Worm (Caenorhabditis elegans) whole organism, L2 larva: ENCODE results near the gene Y37H2A.1.
A peak's percentile ranks its signal among the peaks of the same experiment; 100 is the strongest.

Experiments used
- F13H6.1 ChIP-seq: sonication (generic microtip); optimal IDR thresholded peaks from 2 replicates; lab custom pipeline; 2016; ENCODE audit warnings: missing genetic modification characterization, missing compliant biosample characterization
- R02D3.7 ChIP-seq: fragments of 150-350 bp; optimal IDR thresholded peaks from 2 replicates; lab custom pipeline; 2014; ENCODE audit warnings: missing biosample characterization, missing genetic modification characterization
- Y55F3AM.14 ChIP-seq: fragments of 200-800 bp; sonication (Bioruptor generic); optimal IDR thresholded peaks from 2 replicates; lab custom pipeline; 2018; ENCODE audit warnings: mild to moderate bottlenecking, missing genetic modification characterization, missing compliant biosample characterization
- ZK546.5 ChIP-seq: sonication (generic microtip); optimal IDR thresholded peaks from 2 replicates; lab custom pipeline; 2017; ENCODE audit warnings: missing biosample characterization, missing genetic modification characterization
- alr-1 ChIP-seq: fragments of 150-350 bp; optimal IDR thresholded peaks from 2 replicates; lab custom pipeline; 2014; ENCODE audit warnings: missing biosample characterization, missing genetic modification characterization
- aly-2 ChIP-seq: fragments of 150-350 bp; optimal IDR thresholded peaks from 2 replicates; lab custom pipeline; 2014; ENCODE audit warnings: missing biosample characterization, missing genetic modification characterization
- blmp-1 ChIP-seq: sonication (generic microtip); optimal IDR thresholded peaks from 2 replicates; lab custom pipeline; 2017; ENCODE audit warnings: missing genetic modification characterization, mild to moderate bottlenecking, missing compliant biosample characterization, antibody characterized with exemption, moderate library complexity; ENCODE audit not compliant: insufficient read depth
- ceh-16 ChIP-seq: fragments of 150-350 bp; optimal IDR thresholded peaks from 2 replicates; lab custom pipeline; 2014; ENCODE audit warnings: missing biosample characterization, missing genetic modification characterization
- ceh-82 ChIP-seq: fragments of 150-350 bp; optimal IDR thresholded peaks from 2 replicates; lab custom pipeline; 2014; ENCODE audit warnings: missing biosample characterization, missing genetic modification characterization
- crh-2 ChIP-seq: sonication (generic microtip); optimal IDR thresholded peaks from 2 replicates; lab custom pipeline; 2017; ENCODE audit warnings: missing biosample characterization, missing genetic modification characterization
- egl-27 ChIP-seq: sonication (generic microtip); optimal IDR thresholded peaks from 3 replicates; lab custom pipeline; 2017; ENCODE audit warnings: missing biosample characterization, missing genetic modification reagents, missing genetic modification characterization
- elt-3 ChIP-seq: sonication (generic microtip); optimal IDR thresholded peaks from 2 replicates; lab custom pipeline; 2017; ENCODE audit warnings: missing biosample characterization, missing genetic modification characterization
- fos-1 ChIP-seq: fragments of 150-350 bp; optimal IDR thresholded peaks from 2 replicates; lab custom pipeline; 2014; ENCODE audit warnings: missing biosample characterization, missing genetic modification characterization
- lin-11 ChIP-seq: fragments of 150-350 bp; sonication (generic microtip); optimal IDR thresholded peaks from 2 replicates; lab custom pipeline; 2014; ENCODE audit warnings: missing biosample characterization, missing genetic modification characterization, inconsistent platforms, mixed read lengths
- lin-13 ChIP-seq: fragments of 150-350 bp; optimal IDR thresholded peaks from 2 replicates; lab custom pipeline; 2014; ENCODE audit warnings: missing biosample characterization, missing genetic modification reagents, missing genetic modification characterization
- lin-39 ChIP-seq: fragments of 150-350 bp; optimal IDR thresholded peaks from 2 replicates; lab custom pipeline; 2014; ENCODE audit warnings: missing biosample characterization, missing genetic modification reagents, missing genetic modification characterization
- lsy-2 ChIP-seq, 2 experiments: fragments of 150-350 bp in 1 of 2; sonication (generic microtip) in 1 of 2; optimal IDR thresholded peaks; 2 replicates each; lab custom pipeline; 2014 to 2017; ENCODE audit warnings: missing biosample characterization in 2 of 2, missing genetic modification characterization in 2 of 2
- mab-5 ChIP-seq: fragments of 150-350 bp; optimal IDR thresholded peaks from 2 replicates; lab custom pipeline; 2014; ENCODE audit warnings: missing biosample characterization, missing genetic modification characterization
- mdl-1 ChIP-seq, 2 experiments: fragments of 150-350 bp in 1 of 2; sonication (generic microtip) in 1 of 2; optimal IDR thresholded peaks; 2 replicates each; lab custom pipeline; 2017; ENCODE audit warnings: missing biosample characterization in 2 of 2, missing genetic modification characterization in 2 of 2
- nhr-10 ChIP-seq: sonication (generic microtip); optimal IDR thresholded peaks from 2 replicates; lab custom pipeline; 2017; ENCODE audit warnings: missing biosample characterization, missing genetic modification characterization
- nhr-12 ChIP-seq: fragments of 150-350 bp; optimal IDR thresholded peaks from 2 replicates; lab custom pipeline; 2014; ENCODE audit warnings: missing biosample characterization, missing genetic modification characterization
- nhr-129 ChIP-seq: fragments of 150-350 bp; optimal IDR thresholded peaks from 2 replicates; lab custom pipeline; 2014; ENCODE audit warnings: missing biosample characterization, missing genetic modification characterization
- nhr-21 ChIP-seq: fragments of 150-350 bp; optimal IDR thresholded peaks from 2 replicates; lab custom pipeline; 2014; ENCODE audit warnings: missing biosample characterization, missing genetic modification characterization
- nhr-23 ChIP-seq: fragments of 150-350 bp; optimal IDR thresholded peaks from 2 replicates; lab custom pipeline; 2014; ENCODE audit warnings: missing biosample characterization, missing genetic modification reagents, missing genetic modification characterization
- nhr-237 ChIP-seq: fragments of 150-350 bp; optimal IDR thresholded peaks from 2 replicates; lab custom pipeline; 2014; ENCODE audit warnings: missing biosample characterization, missing genetic modification characterization
- peb-1 ChIP-seq: fragments of 150-350 bp; optimal IDR thresholded peaks from 2 replicates; lab custom pipeline; 2014; ENCODE audit warnings: missing biosample characterization, missing genetic modification characterization
- sem-4 ChIP-seq: fragments of 150-350 bp; optimal IDR thresholded peaks from 2 replicates; lab custom pipeline; 2014; ENCODE audit warnings: missing biosample characterization, missing genetic modification reagents, missing genetic modification characterization
- skn-1 ChIP-seq: sonication (generic microtip); optimal IDR thresholded peaks from 2 replicates; lab custom pipeline; 2017; ENCODE audit warnings: missing biosample characterization, missing genetic modification characterization
- sma-3 ChIP-seq: sonication (generic microtip); optimal IDR thresholded peaks from 2 replicates; lab custom pipeline; 2016; ENCODE audit warnings: missing genetic modification reagents, missing genetic modification characterization, missing compliant biosample characterization
- sma-9 ChIP-seq, 2 experiments: fragments of 150-350 bp in 1 of 2; sonication (generic microtip) in 1 of 2; optimal IDR thresholded peaks; 2 replicates each; lab custom pipeline; 2014 to 2016; ENCODE audit warnings: missing genetic modification characterization in 2 of 2, mild to moderate bottlenecking in 1 of 2, missing biosample characterization in 1 of 2, missing compliant biosample characterization in 1 of 2, missing genetic modification reagents in 1 of 2, moderate library complexity in 1 of 2
- snpc-4 ChIP-seq: fragments of 150-350 bp; optimal IDR thresholded peaks from 2 replicates; lab custom pipeline; 2014; ENCODE audit warnings: missing biosample characterization, missing genetic modification characterization
- unc-39 ChIP-seq: fragments of 150-350 bp; optimal IDR thresholded peaks from 2 replicates; lab custom pipeline; 2014; ENCODE audit warnings: missing biosample characterization, missing genetic modification characterization
- unc-55 ChIP-seq: fragments of 150-350 bp; sonication (generic microtip); optimal IDR thresholded peaks from 3 replicates; lab custom pipeline; 2014; ENCODE audit warnings: missing biosample characterization, missing genetic modification reagents, missing genetic modification characterization
- unc-62 ChIP-seq: fragments of 150-350 bp; optimal IDR thresholded peaks from 2 replicates; lab custom pipeline; 2014; ENCODE audit warnings: missing biosample characterization, missing genetic modification reagents, missing genetic modification characterization
- zag-1 ChIP-seq: fragments of 150-350 bp; optimal IDR thresholded peaks from 2 replicates; lab custom pipeline; 2014; ENCODE audit warnings: missing biosample characterization, missing genetic modification characterization
- ztf-1 ChIP-seq: fragments of 200-800 bp; sonication (Bioruptor generic); conservative IDR thresholded peaks from 2 replicates; pipeline ENCODE4 v1.3.6; 2022; ENCODE audit warnings: missing genetic modification characterization, missing compliant biosample characterization

Y37H2A.1 gene

DNA sequence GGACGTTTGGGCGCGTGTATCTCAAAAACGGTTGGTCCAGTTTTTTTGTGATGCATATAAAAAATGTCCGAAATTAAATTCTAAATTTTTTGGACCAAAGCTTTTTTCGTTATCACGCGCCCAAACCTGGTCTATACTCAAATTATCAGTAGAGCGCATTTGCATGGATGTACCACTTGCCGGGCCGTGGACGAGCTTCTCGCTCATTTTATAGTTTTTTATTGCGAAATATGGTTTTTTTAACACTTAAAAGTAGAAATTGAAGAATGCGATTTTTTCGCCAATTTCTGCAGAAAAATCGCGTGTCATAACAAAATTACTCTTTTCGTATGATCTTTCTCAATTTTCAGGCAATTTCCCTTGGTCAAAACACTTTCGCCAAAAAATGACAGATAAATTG, 7.0 kb downstream of the Y37H2A.1 start:
- TF ChIP-seq unc-55 (GFP tag; lab: Kevin White, UChicago) = peak; percentile 45

- no peak for TF ChIP-seq mdl-1 (tag; optimal IDR thresholded peaks at IDR 0.05; lab: Kevin White, UChicago)
- no peak for TF ChIP-seq zag-1 (tag; lab: Kevin White, UChicago)
- TF ChIP-seq nhr-23 (tag; lab: Kevin White, UChicago) = no peak
- no peak for TF ChIP-seq R02D3.7
- no peak for TF ChIP-seq crh-2 (tag; lab: Kevin White, UChicago)
- TF ChIP-seq nhr-129 = no peak
- no peak for TF ChIP-seq blmp-1 (tag; lab: Kevin White, UChicago)
- no peak for TF ChIP-seq sma-3 (GFP tag; lab: Kevin White, UChicago)
- TF ChIP-seq fos-1 (tag; lab: Kevin White, UChicago) = no peak
- no peak for TF ChIP-seq lin-13 (GFP tag; lab: Kevin White, UChicago)
- no peak for TF ChIP-seq skn-1 (tag; lab: Kevin White, UChicago)
- no peak for TF ChIP-seq elt-3 (tag; lab: Kevin White, UChicago)
- TF ChIP-seq Y55F3AM.14 = no peak
- no peak for TF ChIP-seq F13H6.1 (tag; lab: Kevin White, UChicago)
- no peak for TF ChIP-seq nhr-237 (tag; lab: Kevin White, UChicago)
Observed at ce11 chrV:18123639-18124038, 15.6 kb downstream of the Y37H2A.1 start, which contains the start of gene fbxa-107. Gene fbxa-107 (plus strand): TSS chrV:18123939.

DNA sequence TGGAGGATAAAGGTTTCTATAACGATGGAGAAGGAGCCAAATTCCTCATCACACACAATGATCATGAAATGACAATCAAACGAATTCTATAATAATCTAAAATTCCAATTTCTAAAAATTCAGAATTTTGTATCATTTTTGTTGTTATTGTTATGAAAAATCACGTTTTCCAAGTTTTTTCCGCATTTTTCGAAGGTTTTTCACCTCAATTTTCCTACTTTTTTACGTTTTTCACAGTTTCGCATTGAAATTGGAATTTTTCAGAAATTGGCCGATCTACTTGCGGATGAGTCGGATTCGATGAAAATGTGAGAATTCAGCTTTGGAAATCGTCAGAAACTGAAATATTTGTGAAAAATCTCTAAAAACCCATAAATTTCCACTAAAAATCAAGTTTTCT, 17.0 kb downstream of the Y37H2A.1 start, which contains the start of gene fbxa-210:
fbxa-210 (plus strand) TSS at position 301 of the 400 bp plus-strand sequence.
- no peak for TF ChIP-seq skn-1 (tag; lab: Kevin White, UChicago)
- no peak for TF ChIP-seq nhr-21 (tag; lab: Kevin White, UChicago)
- no peak for TF ChIP-seq sem-4 (tag; lab: Kevin White, UChicago)
- no peak for TF ChIP-seq sma-3 (GFP tag; lab: Kevin White, UChicago)
- TF ChIP-seq unc-39 (tag; lab: Kevin White, UChicago) = no peak
- no peak for TF ChIP-seq nhr-12 (tag; lab: Kevin White, UChicago)
- no peak for TF ChIP-seq lin-11 (tag; lab: Kevin White, UChicago)
- TF ChIP-seq aly-2 (tag; lab: Kevin White, UChicago) = no peak
- TF ChIP-seq ceh-82 = no peak
- no peak for TF ChIP-seq peb-1 (tag; lab: Kevin White, UChicago)
- no peak for TF ChIP-seq egl-27 (tag; lab: Kevin White, UChicago)
- no peak for TF ChIP-seq ztf-1 (GFP tag; lab: Robert Waterston, UW)
- TF ChIP-seq snpc-4 = no peak
- TF ChIP-seq R02D3.7 = no peak
- no peak for TF ChIP-seq ZK546.5 (tag; lab: Kevin White, UChicago)
- TF ChIP-seq crh-2 (tag; lab: Kevin White, UChicago) = no peak

DNA sequence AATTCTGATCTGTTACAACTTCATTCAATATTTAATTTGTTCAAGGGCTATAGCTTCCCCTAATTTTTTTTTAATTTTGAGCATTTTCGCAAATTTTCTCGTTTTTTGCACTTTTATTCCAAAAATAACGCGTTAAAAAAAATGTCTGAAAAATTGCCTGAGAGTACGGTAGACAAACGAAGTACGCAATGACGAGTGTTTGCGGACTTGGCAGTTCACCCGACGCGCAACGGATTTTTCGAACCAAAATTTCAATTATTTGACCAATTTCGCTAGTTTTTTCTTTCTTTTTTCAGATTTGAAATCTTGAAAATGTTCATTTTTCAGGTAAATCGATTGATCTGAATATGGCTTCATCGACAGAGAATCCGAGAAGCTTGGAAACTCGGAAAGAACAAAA, 19.1 kb downstream of the Y37H2A.1 start, which contains the start of gene fbxa-211:
fbxa-211 (plus strand) TSS at position 328 of the 400 bp plus-strand sequence.
- TF ChIP-seq nhr-10 (tag; lab: Kevin White, UChicago) (no peak), blmp-1 (tag; lab: Kevin White, UChicago) (no peak), mab-5 (tag; lab: Kevin White, UChicago) (no peak), Y55F3AM.14 (no peak), lsy-2 (tag; optimal IDR thresholded peaks at IDR 0.05; lab: Kevin White, UChicago) (no peak), alr-1 (no peak), R02D3.7 (no peak), zag-1 (tag; lab: Kevin White, UChicago) (no peak), unc-62 (GFP tag; lab: Kevin White, UChicago) (no peak), lin-39 (tag; lab: Kevin White, UChicago) (no peak), sma-9 (GFP tag; optimal IDR thresholded peaks at IDR 0.05; lab: Kevin White, UChicago) (no peak), sma-9 (tag; optimal IDR thresholded peaks at IDR 0.05; lab: Kevin White, UChicago) (no peak), nhr-21 (tag; lab: Kevin White, UChicago) (no peak), ceh-16 (tag; lab: Kevin White, UChicago) (no peak), ztf-1 (GFP tag; lab: Robert Waterston, UW) (no peak), mdl-1 (tag; optimal IDR thresholded peaks at IDR 0.05; lab: Kevin White, UChicago) (no peak)
